1 fruit fly cellular context compared by ENCODE assay signal in genomic region chr3R:9436358-9436972, dm6.
TF ChIP-seq lines count a peak whose summit lies in the region.

No protein-coding gene starts in this region.

TF ChIP-seq in whole organism, embryonic, 481 proteins besides CTCF, POLR2A, EP300 and RAD21 (continued from another document):
- TF ChIP-seq fu2 (GFP tag; optimal IDR thresholded peaks at IDR 0.05; lab: Kevin White, UChicago), result no peak
- no peak for TF ChIP-seq Doc3 (GFP tag; IDR thresholded peaks at IDR 0.05; lab: Robert Waterston, UW; ENCODE audit: partially characterized antibody)
- TF ChIP-seq CG2116 (GFP tag; optimal IDR thresholded peaks at IDR 0.05; lab: Kevin White, UChicago), result no peak
- no peak for TF ChIP-seq cad (GFP tag; optimal IDR thresholded peaks at IDR 0.05; lab: Kevin White, UChicago)
- no peak for TF ChIP-seq CG15073 (GFP tag; optimal IDR thresholded peaks at IDR 0.05; lab: Kevin White, UChicago)
- TF ChIP-seq CG1529 (GFP tag; optimal IDR thresholded peaks at IDR 0.05; lab: Kevin White, UChicago), result no peak
- TF ChIP-seq abd-A (tag; optimal IDR thresholded peaks at IDR 0.05; lab: Kevin White, UChicago), result peak; percentile 89
- peak; percentile 86 for TF ChIP-seq sug (tag; optimal IDR thresholded peaks at IDR 0.05; lab: Kevin White, UChicago)
- no peak for TF ChIP-seq CG10274 (GFP tag; optimal IDR thresholded peaks at IDR 0.05; lab: Kevin White, UChicago)
- TF ChIP-seq zfh2 (GFP tag; optimal IDR thresholded peaks at IDR 0.05; lab: Kevin White, UChicago), result no peak
- no peak for TF ChIP-seq CG11696 (GFP tag; IDR thresholded peaks at IDR 0.05; lab: Robert Waterston, UW)
- no peak for TF ChIP-seq CG17328 (GFP tag; IDR thresholded peaks at IDR 0.05; lab: Robert Waterston, UW)
- TF ChIP-seq CG10366 (GFP tag; IDR thresholded peaks at IDR 0.05; lab: Robert Waterston, UW), result no peak
- TF ChIP-seq CG30020 (tag; optimal IDR thresholded peaks at IDR 0.05; lab: Kevin White, UChicago), result no peak
- no peak for TF ChIP-seq crp (GFP tag; optimal IDR thresholded peaks at IDR 0.05; lab: Kevin White, UChicago)
- no peak for TF ChIP-seq nerfin-2 (GFP tag; IDR thresholded peaks at IDR 0.05; lab: Robert Waterston, UW; ENCODE audit: partially characterized antibody)
- no peak for TF ChIP-seq unpg (GFP tag; optimal IDR thresholded peaks at IDR 0.05; lab: Kevin White, UChicago)
- no peak for TF ChIP-seq CG9817 (tag; optimal IDR thresholded peaks at IDR 0.05; lab: Kevin White, UChicago)
- TF ChIP-seq sens (GFP tag; lab: Kevin White, UChicago), result no peak
- TF ChIP-seq Dip2 (GFP tag; IDR thresholded peaks at IDR 0.05; lab: Robert Waterston, UW), result no peak
- peak; percentile 18 for TF ChIP-seq exex (tag; optimal IDR thresholded peaks at IDR 0.05; lab: Kevin White, UChicago)
- TF ChIP-seq CG12155 (GFP tag; optimal IDR thresholded peaks at IDR 0.05; lab: Kevin White, UChicago), result no peak
- no peak for TF ChIP-seq Asciz (GFP tag; optimal IDR thresholded peaks at IDR 0.05; lab: Kevin White, UChicago)
- TF ChIP-seq CG12769 (tag; optimal IDR thresholded peaks at IDR 0.05; lab: Kevin White, UChicago), result peak; percentile 78
- no peak for TF ChIP-seq Side (GFP tag; optimal IDR thresholded peaks at IDR 0.05; lab: Kevin White, UChicago)
- no peak for TF ChIP-seq CG17186 (GFP tag; optimal IDR thresholded peaks at IDR 0.05; lab: Kevin White, UChicago)
- no peak for TF ChIP-seq CG8359 (GFP tag; optimal IDR thresholded peaks at IDR 0.05; lab: Kevin White, UChicago; ENCODE audit: borderline replicate concordance)
- TF ChIP-seq CG10267 (tag; optimal IDR thresholded peaks at IDR 0.05; lab: Kevin White, UChicago), result no peak
- TF ChIP-seq E2f1 (GFP tag; IDR thresholded peaks at IDR 0.05; lab: Robert Waterston, UW), result no peak; the same call in 1 of the 2 replicates
- TF ChIP-seq cg (GFP tag; optimal IDR thresholded peaks at IDR 0.05; lab: Kevin White, UChicago), result peak; percentile 51
- TF ChIP-seq gcm (GFP tag; optimal IDR thresholded peaks at IDR 0.05; lab: Kevin White, UChicago), result peak; percentile 12
- no peak for TF ChIP-seq dysf (GFP tag; IDR thresholded peaks at IDR 0.05; lab: Robert Waterston, UW)
- TF ChIP-seq Camta (GFP tag; optimal IDR thresholded peaks at IDR 0.05; lab: Kevin White, UChicago), result no peak
- peak; percentile 39 for TF ChIP-seq hbn (GFP tag; IDR thresholded peaks at IDR 0.05; lab: Robert Waterston, UW; ENCODE audit: partially characterized antibody)
- TF ChIP-seq Fer2 (tag; optimal IDR thresholded peaks at IDR 0.05; lab: Kevin White, UChicago), result no peak
- no peak for TF ChIP-seq CG15696 (tag; optimal IDR thresholded peaks at IDR 0.05; lab: Kevin White, UChicago)
- peak; percentile 12; the same call in 1 of the 2 replicates for TF ChIP-seq NFAT (GFP tag; IDR thresholded peaks at IDR 0.05; lab: Robert Waterston, UW)
- TF ChIP-seq ERR (GFP tag; optimal IDR thresholded peaks at IDR 0.05; lab: Kevin White, UChicago), result no peak
